Worm (Caenorhabditis elegans) whole organism, L2 larva: Measurements from ENCODE around the gene F28E10.4.

Source experiments
- F13H6.1 ChIP-seq: sonication (generic microtip); optimal IDR thresholded peaks from 2 replicates; lab custom pipeline; 2016; ENCODE audit warnings: missing genetic modification characterization, missing compliant biosample characterization
- ZK546.5 ChIP-seq: sonication (generic microtip); optimal IDR thresholded peaks from 2 replicates; lab custom pipeline; 2017; ENCODE audit warnings: missing biosample characterization, missing genetic modification characterization
- aly-2 ChIP-seq: fragments of 150-350 bp; optimal IDR thresholded peaks from 2 replicates; lab custom pipeline; 2014; ENCODE audit warnings: missing biosample characterization, missing genetic modification characterization
- ama-1 ChIP-seq: fragments of 150-350 bp; optimal IDR thresholded peaks from 2 replicates; lab custom pipeline; 2018; ENCODE audit warnings: inconsistent platforms
- ceh-16 ChIP-seq: fragments of 150-350 bp; optimal IDR thresholded peaks from 2 replicates; lab custom pipeline; 2014; ENCODE audit warnings: missing biosample characterization, missing genetic modification characterization
- ceh-82 ChIP-seq: fragments of 150-350 bp; optimal IDR thresholded peaks from 2 replicates; lab custom pipeline; 2014; ENCODE audit warnings: missing biosample characterization, missing genetic modification characterization
- crh-2 ChIP-seq: sonication (generic microtip); optimal IDR thresholded peaks from 2 replicates; lab custom pipeline; 2017; ENCODE audit warnings: missing biosample characterization, missing genetic modification characterization
- dmd-4 ChIP-seq: sonication (generic microtip); optimal IDR thresholded peaks from 2 replicates; lab custom pipeline; 2017; ENCODE audit warnings: missing biosample characterization, missing genetic modification characterization
- egl-27 ChIP-seq: sonication (generic microtip); optimal IDR thresholded peaks from 3 replicates; lab custom pipeline; 2017; ENCODE audit warnings: missing biosample characterization, missing genetic modification reagents, missing genetic modification characterization
- elt-1 ChIP-seq: fragments of 150-350 bp; optimal IDR thresholded peaks from 2 replicates; lab custom pipeline; 2014; ENCODE audit warnings: missing biosample characterization, missing genetic modification characterization
- elt-3 ChIP-seq: sonication (generic microtip); optimal IDR thresholded peaks from 2 replicates; lab custom pipeline; 2017; ENCODE audit warnings: missing biosample characterization, missing genetic modification characterization
- fos-1 ChIP-seq: fragments of 150-350 bp; optimal IDR thresholded peaks from 2 replicates; lab custom pipeline; 2014; ENCODE audit warnings: missing biosample characterization, missing genetic modification characterization
- lin-11 ChIP-seq: fragments of 150-350 bp; sonication (generic microtip); optimal IDR thresholded peaks from 2 replicates; lab custom pipeline; 2014; ENCODE audit warnings: missing biosample characterization, missing genetic modification characterization, inconsistent platforms, mixed read lengths
- lin-13 ChIP-seq: fragments of 150-350 bp; optimal IDR thresholded peaks from 2 replicates; lab custom pipeline; 2014; ENCODE audit warnings: missing biosample characterization, missing genetic modification reagents, missing genetic modification characterization
- lin-39 ChIP-seq: fragments of 150-350 bp; optimal IDR thresholded peaks from 2 replicates; lab custom pipeline; 2014; ENCODE audit warnings: missing biosample characterization, missing genetic modification reagents, missing genetic modification characterization
- lsy-2 ChIP-seq, 2 experiments: fragments of 150-350 bp in 1 of 2; sonication (generic microtip) in 1 of 2; optimal IDR thresholded peaks; 2 replicates each; lab custom pipeline; 2014 to 2017; ENCODE audit warnings: missing biosample characterization in 2 of 2, missing genetic modification characterization in 2 of 2
- mbf-1 ChIP-seq: sonication (generic microtip); optimal IDR thresholded peaks from 2 replicates; lab custom pipeline; 2017; ENCODE audit warnings: missing biosample characterization, missing genetic modification characterization
- nhr-10 ChIP-seq: sonication (generic microtip); optimal IDR thresholded peaks from 2 replicates; lab custom pipeline; 2017; ENCODE audit warnings: missing biosample characterization, missing genetic modification characterization
- nhr-11 ChIP-seq: fragments of 150-350 bp; optimal IDR thresholded peaks from 2 replicates; lab custom pipeline; 2014; ENCODE audit warnings: missing biosample characterization, missing genetic modification characterization
- nhr-12 ChIP-seq: fragments of 150-350 bp; optimal IDR thresholded peaks from 2 replicates; lab custom pipeline; 2014; ENCODE audit warnings: missing biosample characterization, missing genetic modification characterization
- nhr-23 ChIP-seq: fragments of 150-350 bp; optimal IDR thresholded peaks from 2 replicates; lab custom pipeline; 2014; ENCODE audit warnings: missing biosample characterization, missing genetic modification reagents, missing genetic modification characterization
- nhr-237 ChIP-seq: fragments of 150-350 bp; optimal IDR thresholded peaks from 2 replicates; lab custom pipeline; 2014; ENCODE audit warnings: missing biosample characterization, missing genetic modification characterization
- sem-4 ChIP-seq: fragments of 150-350 bp; optimal IDR thresholded peaks from 2 replicates; lab custom pipeline; 2014; ENCODE audit warnings: missing biosample characterization, missing genetic modification reagents, missing genetic modification characterization
- skn-1 ChIP-seq: sonication (generic microtip); optimal IDR thresholded peaks from 2 replicates; lab custom pipeline; 2017; ENCODE audit warnings: missing biosample characterization, missing genetic modification characterization
- sma-9 ChIP-seq, 2 experiments: fragments of 150-350 bp in 1 of 2; sonication (generic microtip) in 1 of 2; optimal IDR thresholded peaks; 2 replicates each; lab custom pipeline; 2014 to 2016; ENCODE audit warnings: missing genetic modification characterization in 2 of 2, mild to moderate bottlenecking in 1 of 2, missing biosample characterization in 1 of 2, missing compliant biosample characterization in 1 of 2, missing genetic modification reagents in 1 of 2, moderate library complexity in 1 of 2
- snpc-4 ChIP-seq: fragments of 150-350 bp; optimal IDR thresholded peaks from 2 replicates; lab custom pipeline; 2014; ENCODE audit warnings: missing biosample characterization, missing genetic modification characterization
- unc-39 ChIP-seq: fragments of 150-350 bp; optimal IDR thresholded peaks from 2 replicates; lab custom pipeline; 2014; ENCODE audit warnings: missing biosample characterization, missing genetic modification characterization
- unc-62 ChIP-seq: fragments of 150-350 bp; optimal IDR thresholded peaks from 2 replicates; lab custom pipeline; 2014; ENCODE audit warnings: missing biosample characterization, missing genetic modification reagents, missing genetic modification characterization
- ztf-1 ChIP-seq: fragments of 200-800 bp; sonication (Bioruptor generic); conservative IDR thresholded peaks from 2 replicates; pipeline ENCODE4 v1.3.6; 2022; ENCODE audit warnings: missing genetic modification characterization, missing compliant biosample characterization

Gene F28E10.4

DNA sequence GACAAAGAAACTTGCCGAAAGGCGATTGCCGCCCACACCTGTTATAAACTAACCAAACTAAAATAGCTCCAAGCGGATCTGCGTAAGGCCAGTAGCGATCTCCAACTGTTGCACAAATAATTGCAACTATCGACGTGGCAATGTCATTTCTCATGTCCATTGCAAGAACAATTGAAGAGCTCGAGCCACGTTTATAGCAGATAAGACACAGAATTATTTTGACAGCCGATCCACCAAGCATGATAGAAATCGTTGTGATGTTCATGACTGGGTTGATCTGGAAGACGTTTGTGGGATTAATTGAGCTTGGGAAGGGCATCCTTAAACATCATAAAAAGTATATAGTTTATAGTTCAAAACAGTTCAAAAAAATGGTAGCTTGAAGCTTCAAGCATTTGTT is 24.3 kb downstream of the F28E10.4 start:
- TF ChIP-seq lin-13 (no peak), crh-2 (no peak), nhr-237 (tag; lab: Kevin White, UChicago) (no peak), skn-1 (no peak), nhr-12 (tag; lab: Kevin White, UChicago) (no peak), elt-1 (tag; lab: Kevin White, UChicago) (no peak), mbf-1 (tag; lab: Kevin White, UChicago) (no peak), ceh-16 (tag; lab: Kevin White, UChicago) (no peak), ama-1 (lab: Kevin White, UChicago) (no peak), ztf-1 (no peak), lin-39 (tag; lab: Kevin White, UChicago) (no peak), sma-9 (GFP tag; optimal IDR thresholded peaks at IDR 0.05; lab: Kevin White, UChicago) (no peak), sma-9 (tag; optimal IDR thresholded peaks at IDR 0.05; lab: Kevin White, UChicago) (no peak), unc-39 (tag; lab: Kevin White, UChicago) (no peak), lin-11 (no peak), ceh-82 (no peak), nhr-11 (tag; lab: Kevin White, UChicago) (no peak), nhr-23 (tag; lab: Kevin White, UChicago) (no peak), aly-2 (tag; lab: Kevin White, UChicago) (no peak)
- TF ChIP-seq, all 48 proteins: peak for 0

DNA sequence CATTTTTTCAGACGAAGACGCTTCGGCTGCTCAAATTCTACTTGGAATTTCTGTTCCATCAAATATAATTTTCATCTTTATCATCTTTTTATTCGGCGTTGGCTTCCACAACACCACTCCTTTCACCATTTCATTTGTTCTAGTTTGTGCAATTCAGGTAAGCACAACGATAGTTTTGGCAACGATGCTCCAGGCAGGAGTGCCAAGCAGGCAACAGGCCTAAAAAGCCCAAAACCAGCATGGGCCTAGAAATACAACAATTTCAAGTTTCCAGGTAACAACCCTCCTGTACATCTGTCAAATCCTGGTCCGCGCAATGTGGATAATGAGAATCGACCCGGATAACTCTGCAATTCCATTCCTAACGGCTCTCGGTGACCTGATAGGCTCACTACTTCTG is 26.0 kb downstream of the F28E10.4 start:
- TF ChIP-seq lin-13 (no peak), lsy-2 (tag; optimal IDR thresholded peaks at IDR 0.05; lab: Kevin White, UChicago) (no peak), ZK546.5 (tag; lab: Kevin White, UChicago) (no peak), mbf-1 (tag; lab: Kevin White, UChicago) (no peak), F13H6.1 (tag; lab: Kevin White, UChicago) (no peak), sma-9 (GFP tag; optimal IDR thresholded peaks at IDR 0.05; lab: Kevin White, UChicago) (no peak), sma-9 (tag; optimal IDR thresholded peaks at IDR 0.05; lab: Kevin White, UChicago) (no peak), lin-39 (tag; lab: Kevin White, UChicago) (no peak), nhr-10 (tag; lab: Kevin White, UChicago) (no peak), egl-27 (tag; lab: Kevin White, UChicago) (no peak)

DNA sequence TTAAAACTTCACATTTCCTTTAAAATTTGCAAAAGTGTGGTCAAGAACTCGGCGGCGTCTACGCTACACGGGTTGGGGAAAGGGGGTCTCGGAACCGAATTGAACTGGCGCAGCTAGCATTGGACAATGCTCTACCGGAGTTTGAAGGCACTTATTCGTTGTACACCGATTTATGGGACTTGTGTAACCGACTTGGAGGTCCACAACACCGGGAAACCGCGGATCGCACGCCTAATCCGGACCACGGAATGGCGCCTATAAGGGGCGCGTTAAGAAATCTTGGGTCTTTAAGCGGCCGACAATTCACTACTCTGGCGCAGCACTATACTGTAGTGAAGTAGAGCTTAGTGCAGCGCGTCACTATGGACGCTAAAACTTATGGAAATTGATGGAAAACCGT is 28.6 kb downstream of the F28E10.4 start:
- TF ChIP-seq snpc-4 (peak; percentile 86), ztf-1 (no peak)

DNA sequence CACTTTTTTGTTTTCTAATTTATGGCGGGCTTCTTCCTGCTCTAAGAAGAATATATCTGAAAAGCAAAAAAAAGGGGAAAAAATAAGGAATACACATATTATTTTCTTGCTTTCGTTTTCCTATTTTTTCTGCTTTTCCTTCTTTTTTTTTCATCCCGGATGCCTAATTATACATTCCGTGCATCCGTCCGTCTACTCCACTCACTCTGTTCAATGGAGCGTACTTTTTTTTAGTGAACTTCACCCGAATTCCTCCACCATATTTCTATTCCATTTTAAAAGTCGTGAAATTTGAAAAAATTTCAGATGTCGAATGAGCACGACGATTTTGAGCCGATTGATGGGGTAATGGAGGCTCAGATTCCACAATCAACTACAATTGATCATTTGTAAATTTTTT is 31.0 kb downstream of the F28E10.4 start, which contains the start of gene ZK185.2:
Gene ZK185.2, plus strand, starts transcription at position 301 of the 400 bp plus-strand sequence.
- TF ChIP-seq ZK546.5 (tag; lab: Kevin White, UChicago) (no peak), sma-9 (GFP tag; optimal IDR thresholded peaks at IDR 0.05; lab: Kevin White, UChicago) (no peak), sma-9 (tag; optimal IDR thresholded peaks at IDR 0.05; lab: Kevin White, UChicago) (no peak), egl-27 (tag; lab: Kevin White, UChicago) (no peak), elt-3 (tag; lab: Kevin White, UChicago) (no peak), aly-2 (tag; lab: Kevin White, UChicago) (no peak), unc-62 (GFP tag; lab: Kevin White, UChicago) (no peak), lin-11 (no peak)
- TF ChIP-seq, all 48 proteins: peak for 0

DNA sequence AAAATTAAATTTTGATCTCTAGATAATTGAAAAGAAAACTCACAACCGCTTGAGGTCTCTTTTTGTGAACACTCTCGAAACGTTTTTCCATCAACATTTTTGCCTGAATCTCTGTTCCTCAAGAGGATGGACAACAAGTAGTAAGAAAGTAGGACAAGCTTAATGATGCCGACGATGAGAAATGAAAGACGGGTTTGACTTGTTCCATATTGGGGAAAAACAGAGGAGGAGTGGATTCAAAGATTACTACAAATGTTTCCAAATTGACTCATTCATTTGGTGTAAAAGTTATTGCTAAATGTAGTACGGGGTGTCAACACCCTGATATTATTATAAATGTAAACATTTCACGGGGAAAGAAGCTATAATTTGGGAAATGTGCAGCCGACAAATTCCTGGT is 34.2 kb downstream of the F28E10.4 start, which contains the start of gene ZK185.4:
Gene ZK185.4, minus strand, starts transcription at position 101 of the 400 bp plus-strand sequence.
- no peak for TF ChIP-seq dmd-4 (tag; lab: Kevin White, UChicago)
- TF ChIP-seq nhr-10 (tag; lab: Kevin White, UChicago) = no peak
- no peak for TF ChIP-seq sem-4 (tag; lab: Kevin White, UChicago)
- TF ChIP-seq mbf-1 (tag; lab: Kevin White, UChicago) = no peak
- no peak for TF ChIP-seq unc-62 (GFP tag; lab: Kevin White, UChicago)
- no peak for TF ChIP-seq elt-3 (tag; lab: Kevin White, UChicago)

DNA sequence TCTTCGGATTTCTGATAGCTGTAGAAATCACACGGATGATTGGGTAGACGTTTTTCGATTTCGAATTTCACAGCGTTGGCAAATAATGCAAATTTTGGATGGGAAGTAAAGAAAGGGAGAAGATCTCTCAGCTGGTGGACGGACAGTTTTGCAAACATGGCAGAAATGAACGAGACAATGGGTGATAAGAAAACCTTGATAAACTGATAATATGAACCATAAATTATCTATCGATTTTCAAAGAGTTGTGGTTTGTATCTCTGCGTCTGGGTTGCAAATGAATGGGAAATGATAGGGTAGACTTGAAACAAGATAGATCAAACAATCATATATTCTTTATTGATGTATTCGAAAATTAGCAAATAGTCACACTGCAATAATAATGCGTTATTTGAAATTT is 37.1 kb downstream of the F28E10.4 start, which contains the start of gene ZK185.3:
Gene ZK185.3, minus strand, starts transcription at position 263 of the 400 bp plus-strand sequence.
- peak; percentile 77 for TF ChIP-seq fos-1 (tag; lab: Kevin White, UChicago)
- TF ChIP-seq sma-9 (GFP tag; optimal IDR thresholded peaks at IDR 0.05; lab: Kevin White, UChicago) = peak; percentile 35
- no peak for TF ChIP-seq sma-9 (tag; optimal IDR thresholded peaks at IDR 0.05; lab: Kevin White, UChicago)
- TF ChIP-seq elt-3 (tag; lab: Kevin White, UChicago) = no peak
